Worm (Caenorhabditis elegans): ENCODE measurements around the gene C31E10.6.

C31E10.6 gene

ce11 chrX:13950620-13951152, 45.5 kb upstream of the C31E10.6 start (continued):
- no peak for TF ChIP-seq nhr-120 (GFP tag; IDR thresholded peaks at IDR 0.05)
- no peak for TF ChIP-seq hsf-1 (GFP tag; IDR thresholded peaks at IDR 0.05)
- no peak for TF ChIP-seq cebp-1 (GFP tag; IDR thresholded peaks at IDR 0.05)
- peak; percentile 56 for TF ChIP-seq cebp-1 (tag; optimal IDR thresholded peaks at IDR 0.05)
- TF ChIP-seq T07F8.4 (tag; optimal IDR thresholded peaks at IDR 0.05) = no peak
- TF ChIP-seq T26A5.8 (tag; optimal IDR thresholded peaks at IDR 0.05) = no peak
- TF ChIP-seq F57A8.1 (GFP tag; optimal IDR thresholded peaks at IDR 0.05) = no peak
- no peak for TF ChIP-seq him-1 (tag; optimal IDR thresholded peaks at IDR 0.05)
- no peak for TF ChIP-seq nhr-27 (tag; optimal IDR thresholded peaks at IDR 0.05)
- no peak for TF ChIP-seq tbx-9 (tag; optimal IDR thresholded peaks at IDR 0.05; ENCODE audit: borderline replicate concordance)
- no peak for TF ChIP-seq ztf-18 (tag; optimal IDR thresholded peaks at IDR 0.05)
- no peak for TF ChIP-seq F10E7.11 (tag; optimal IDR thresholded peaks at IDR 0.05)
- no peak for TF ChIP-seq die-1 (tag; optimal IDR thresholded peaks at IDR 0.05)
- peak; percentile 43 for TF ChIP-seq ZK185.1 (tag; optimal IDR thresholded peaks at IDR 0.05; ENCODE audit: poor library complexity, severe bottlenecking)
- TF ChIP-seq F39B2.1 (GFP tag; IDR thresholded peaks at IDR 0.05) = no peak
- no peak for TF ChIP-seq dpl-1 (GFP tag; optimal IDR thresholded peaks at IDR 0.05)
- no peak for TF ChIP-seq mxl-1 (tag; optimal IDR thresholded peaks at IDR 0.05)
- TF ChIP-seq pha-4 (tag; optimal IDR thresholded peaks at IDR 0.05) = no peak
- TF ChIP-seq hrde-1 (tag; optimal IDR thresholded peaks at IDR 0.05; ENCODE audit: borderline replicate concordance) = no peak
- TF ChIP-seq ccch-3 (GFP tag; optimal IDR thresholded peaks at IDR 0.05) = no peak
- TF ChIP-seq K11D2.4 (GFP tag; IDR thresholded peaks at IDR 0.05) = no peak
- no peak for TF ChIP-seq F55B11.4 (tag; optimal IDR thresholded peaks at IDR 0.05; ENCODE audit: borderline replicate concordance, insufficient read depth)
- no peak for TF ChIP-seq madf-6 (GFP tag; IDR thresholded peaks at IDR 0.05)
- TF ChIP-seq zfh-2 (GFP tag; conservative IDR thresholded peaks at IDR 0.05) = peak; percentile 77
- TF ChIP-seq sptf-2 (GFP tag; optimal IDR thresholded peaks at IDR 0.05) = no peak
- peak; percentile 58; the same call in 1 of the 2 replicates for TF ChIP-seq B0336.3 (GFP tag; IDR thresholded peaks at IDR 0.05)

- TF ChIP-seq Y53F4B.3 (GFP tag; IDR thresholded peaks at IDR 0.05) (no peak), lin-40 (tag; optimal IDR thresholded peaks at IDR 0.05) (no peak), efl-1 (GFP tag; optimal IDR thresholded peaks at IDR 0.05) (no peak), lin-54 (GFP tag; optimal IDR thresholded peaks at IDR 0.05) (no peak), zfh-2 (GFP tag; conservative IDR thresholded peaks at IDR 0.05) (peak; percentile 65), bed-1 (GFP tag; IDR thresholded peaks at IDR 0.05) (no peak)
These were observed 43.8 kb upstream of the C31E10.6 start for ce11 chrX:13952347-13952746.

- TF ChIP-seq egrh-3 (GFP tag; IDR thresholded peaks at IDR 0.05) (no peak), dpff-1 (tag; optimal IDR thresholded peaks at IDR 0.05) (no peak), tbp1 (GFP tag; optimal IDR thresholded peaks at IDR 0.05) (no peak), lir-1 (GFP tag; conservative IDR thresholded peaks at IDR 0.05) (no peak), lag-1 (GFP tag; IDR thresholded peaks at IDR 0.05) (no peak), let-526 (GFP tag; IDR thresholded peaks at IDR 0.05) (no peak), attf-6 (GFP tag; IDR thresholded peaks at IDR 0.05) (no peak), rpc-1 (optimal IDR thresholded peaks at IDR 0.05) (no peak), rpc-1 (tag; optimal IDR thresholded peaks at IDR 0.05) (no peak), akir-1 (GFP tag; optimal IDR thresholded peaks at IDR 0.05) (no peak)
These were observed 37.7 kb upstream of the C31E10.6 start for ce11 chrX:13958451-13958850.

Data from whole organism, young adult.